Worm (Caenorhabditis elegans): ENCODE measurements around the gene H20J04.1.

- TF ChIP-seq lir-1 (GFP tag; conservative IDR thresholded peaks at IDR 0.05) (no peak), F22D6.2 (tag; optimal IDR thresholded peaks at IDR 0.05) (no peak), snpc-4 (GFP tag; optimal IDR thresholded peaks at IDR 0.05) (no peak), snpc-4 (tag; optimal IDR thresholded peaks at IDR 0.05) (no peak), F49E8.2 (tag; optimal IDR thresholded peaks at IDR 0.05; ENCODE audit: insufficient read depth) (no peak), attf-6 (GFP tag; IDR thresholded peaks at IDR 0.05) (no peak), lin-35 (GFP tag; optimal IDR thresholded peaks at IDR 0.05) (no peak)
Measured at ce11 chrII:4321766-4322165, 33.6 kb upstream of the H20J04.1 start, which contains the start of gene Y52E8A.1.

All from whole organism, young adult.